Fruit fly (Drosophila melanogaster) whole organism, prepupa: ENCODE measurements around the gene Rev1.

ENCODE experiments used
- Blimp-1 ChIP-seq: fragments of 200-800 bp; sonication (Bioruptor generic); optimal IDR thresholded peaks from 3 replicates; lab custom pipeline; 2017; ENCODE audit warnings: missing biosample characterization, missing genetic modification characterization, mild to moderate bottlenecking, moderate library complexity, missing genetic modification reagents
- CG10631 ChIP-seq: fragments of 200-800 bp; sonication (Bioruptor generic); optimal IDR thresholded peaks from 2 replicates; lab custom pipeline; 2016; ENCODE audit warnings: missing biosample characterization, missing genetic modification characterization
- CG11294 ChIP-seq: fragments of 200-800 bp; sonication (Bioruptor generic); IDR thresholded peaks from 2 replicates; pipeline ENCODE4 v1.3.6; 2022; ENCODE audit warnings: missing biosample characterization, missing genetic modification characterization
- CG11762 ChIP-seq: fragments of 200-800 bp; sonication (Bioruptor generic); optimal IDR thresholded peaks from 3 replicates; lab custom pipeline; 2016; ENCODE audit warnings: missing biosample characterization, missing genetic modification characterization; ENCODE audit not compliant: insufficient read depth
- CG11902 ChIP-seq: fragments of 200-800 bp; sonication (Bioruptor generic); optimal IDR thresholded peaks from 3 replicates; lab custom pipeline; 2016; ENCODE audit warnings: missing biosample characterization, missing genetic modification characterization
- CG1621 ChIP-seq: fragments of 200-800 bp; sonication (Bioruptor generic); optimal IDR thresholded peaks from 3 replicates; lab custom pipeline; 2018; ENCODE audit warnings: missing biosample characterization, mild to moderate bottlenecking, missing genetic modification characterization
- CG16779 ChIP-seq: fragments of 200-800 bp; sonication (Bioruptor generic); optimal IDR thresholded peaks from 3 replicates; lab custom pipeline; 2017; ENCODE audit warnings: missing biosample characterization, mild to moderate bottlenecking, missing genetic modification characterization
- CG3032 ChIP-seq: fragments of 200-800 bp; optimal IDR thresholded peaks from 2 replicates; lab custom pipeline; 2019; ENCODE audit warnings: missing biosample characterization, mild to moderate bottlenecking, missing genetic modification characterization, moderate library complexity
- CG31627 ChIP-seq: fragments of 200-800 bp; sonication (Bioruptor generic); optimal IDR thresholded peaks from 3 replicates; lab custom pipeline; 2016; ENCODE audit warnings: missing biosample characterization, missing genetic modification characterization
- CG32006 ChIP-seq: fragments of 200-800 bp; sonication (Bioruptor generic); optimal IDR thresholded peaks from 3 replicates; lab custom pipeline; 2017; ENCODE audit warnings: missing biosample characterization, mild to moderate bottlenecking, missing genetic modification characterization
- CG34406 ChIP-seq: fragments of 200-800 bp; sonication (Bioruptor generic); optimal IDR thresholded peaks from 3 replicates; lab custom pipeline; 2016; ENCODE audit warnings: missing biosample characterization, missing genetic modification characterization
- CG4318 ChIP-seq: fragments of 200-800 bp; sonication (Bioruptor generic); optimal IDR thresholded peaks from 3 replicates; lab custom pipeline; 2017; ENCODE audit warnings: missing biosample characterization, mild to moderate bottlenecking, missing genetic modification characterization
- CG6163 ChIP-seq: fragments of 200-800 bp; sonication (Bioruptor generic); IDR thresholded peaks from 3 replicates; pipeline ENCODE4 v1.3.6; 2022; ENCODE audit warnings: missing biosample characterization, missing genetic modification characterization
- CG6276 ChIP-seq: fragments of 200-800 bp; sonication (Bioruptor generic); optimal IDR thresholded peaks from 2 replicates; lab custom pipeline; 2017; ENCODE audit warnings: missing biosample characterization, mild to moderate bottlenecking, missing genetic modification characterization
- CG6792 ChIP-seq: fragments of 200-800 bp; sonication (Bioruptor generic); optimal IDR thresholded peaks from 3 replicates; lab custom pipeline; 2016; ENCODE audit warnings: missing biosample characterization, missing genetic modification characterization
- CG6808 ChIP-seq: fragments of 200-800 bp; sonication (Bioruptor generic); optimal IDR thresholded peaks from 3 replicates; lab custom pipeline; 2017; ENCODE audit warnings: missing biosample characterization, missing genetic modification characterization, mild to moderate bottlenecking, moderate library complexity, missing genetic modification reagents
- CG7368 ChIP-seq: fragments of 200-800 bp; sonication (Bioruptor generic); optimal IDR thresholded peaks from 3 replicates; lab custom pipeline; 2016; ENCODE audit warnings: missing biosample characterization, missing genetic modification characterization
- CG8119 ChIP-seq: fragments of 200-800 bp; sonication (Bioruptor generic); IDR thresholded peaks from 3 replicates; pipeline ENCODE4 v1.3.6; 2022; ENCODE audit warnings: missing biosample characterization, missing genetic modification characterization
- CG8319 ChIP-seq: fragments of 200-800 bp; sonication (Bioruptor generic); optimal IDR thresholded peaks from 3 replicates; lab custom pipeline; 2016; ENCODE audit warnings: missing biosample characterization, missing genetic modification characterization
- CG8632 ChIP-seq: fragments of 200-800 bp; sonication (Bioruptor generic); optimal IDR thresholded peaks from 3 replicates; lab custom pipeline; 2016; ENCODE audit warnings: missing biosample characterization, missing genetic modification characterization
- CG9139 ChIP-seq: fragments of 200-800 bp; sonication (Bioruptor generic); optimal IDR thresholded peaks from 3 replicates; lab custom pipeline; 2017; ENCODE audit warnings: missing biosample characterization, mild to moderate bottlenecking, missing genetic modification characterization
- Ets21C ChIP-seq: fragments of 200-800 bp; sonication (Bioruptor generic); optimal IDR thresholded peaks from 3 replicates; lab custom pipeline; 2016; ENCODE audit warnings: missing biosample characterization, missing genetic modification characterization
- Ets96B ChIP-seq: fragments of 200-800 bp; optimal IDR thresholded peaks from 2 replicates; lab custom pipeline; 2019; ENCODE audit warnings: missing biosample characterization, mild to moderate bottlenecking, missing genetic modification characterization, moderate library complexity
- Hr38 ChIP-seq: sonication (Bioruptor generic); optimal IDR thresholded peaks from 2 replicates; lab custom pipeline; 2016; ENCODE audit warnings: missing biosample characterization, missing genetic modification characterization
- Hr39 ChIP-seq: fragments of 200-800 bp; sonication (Bioruptor generic); optimal IDR thresholded peaks from 2 replicates; lab custom pipeline; 2016; ENCODE audit warnings: missing biosample characterization, missing genetic modification characterization
- Hr4 ChIP-seq: fragments of 200-800 bp; sonication (Bioruptor generic); optimal IDR thresholded peaks from 3 replicates; lab custom pipeline; 2016; ENCODE audit warnings: missing biosample characterization, missing genetic modification characterization
- Met ChIP-seq: fragments of 200-800 bp; sonication (Bioruptor generic); optimal IDR thresholded peaks from 3 replicates; lab custom pipeline; 2016; ENCODE audit warnings: missing biosample characterization, missing genetic modification characterization
- OdsH ChIP-seq: fragments of 200-800 bp; sonication (Bioruptor generic); optimal IDR thresholded peaks from 3 replicates; lab custom pipeline; 2016; ENCODE audit warnings: missing biosample characterization, missing genetic modification characterization
- Smox ChIP-seq: fragments of 200-800 bp; sonication (Bioruptor generic); optimal IDR thresholded peaks from 3 replicates; lab custom pipeline; 2016; ENCODE audit warnings: missing biosample characterization, missing genetic modification characterization
- Sox102F ChIP-seq: fragments of 200-800 bp; sonication (Bioruptor generic); optimal IDR thresholded peaks from 2 replicates; lab custom pipeline; 2016; ENCODE audit warnings: missing biosample characterization, mild to moderate bottlenecking, missing genetic modification characterization
- Sox14 ChIP-seq: fragments of 200-800 bp; sonication (Bioruptor generic); optimal IDR thresholded peaks from 3 replicates; lab custom pipeline; 2016; ENCODE audit warnings: missing biosample characterization, missing genetic modification characterization
- achi ChIP-seq: fragments of 200-800 bp; sonication (Bioruptor generic); optimal IDR thresholded peaks from 3 replicates; lab custom pipeline; 2016; ENCODE audit warnings: missing biosample characterization, missing genetic modification characterization
- acj6 ChIP-seq: fragments of 200-800 bp; sonication (Bioruptor generic); optimal IDR thresholded peaks from 3 replicates; lab custom pipeline; 2016; ENCODE audit warnings: missing biosample characterization, missing genetic modification characterization
- eg ChIP-seq: fragments of 200-800 bp; sonication (Bioruptor generic); IDR thresholded peaks from 3 replicates; pipeline ENCODE4 v1.3.6; 2022; ENCODE audit warnings: missing biosample characterization, missing genetic modification characterization
- fd59A ChIP-seq: fragments of 200-800 bp; sonication (Bioruptor generic); optimal IDR thresholded peaks from 2 replicates; lab custom pipeline; 2017; ENCODE audit warnings: missing biosample characterization, mild to moderate bottlenecking, missing genetic modification characterization, missing genetic modification reagents
- fd85E ChIP-seq: fragments of 200-800 bp; sonication (Bioruptor generic); optimal IDR thresholded peaks from 3 replicates; lab custom pipeline; 2016; ENCODE audit warnings: missing biosample characterization, missing genetic modification characterization
- fkh ChIP-seq: fragments of 200-800 bp; sonication (Bioruptor generic); optimal IDR thresholded peaks from 3 replicates; lab custom pipeline; 2017; ENCODE audit warnings: missing biosample characterization, mild to moderate bottlenecking, missing genetic modification characterization, moderate library complexity
- net ChIP-seq: fragments of 200-800 bp; sonication (Bioruptor generic); optimal IDR thresholded peaks from 3 replicates; lab custom pipeline; 2016; ENCODE audit warnings: missing biosample characterization, missing genetic modification characterization
- salr ChIP-seq, 2 experiments: fragments of 200-800 bp; sonication (Bioruptor generic); optimal IDR thresholded peaks; 3 replicates each; lab custom pipeline; 2016 to 2018; ENCODE audit warnings: missing biosample characterization in 2 of 2, missing genetic modification characterization in 2 of 2, mild to moderate bottlenecking in 1 of 2
- spab ChIP-seq: fragments of 200-800 bp; sonication (Bioruptor generic); optimal IDR thresholded peaks from 2 replicates; lab custom pipeline; 2017; ENCODE audit warnings: missing biosample characterization, mild to moderate bottlenecking, missing genetic modification characterization, missing genetic modification reagents
- ss ChIP-seq, 2 experiments: fragments of 200-800 bp; sonication (Bioruptor generic); optimal IDR thresholded peaks; 2 replicates in 1 of 2; 3 replicates in 1 of 2; lab custom pipeline; 2017 to 2018; ENCODE audit warnings: mild to moderate bottlenecking in 2 of 2, missing biosample characterization in 2 of 2, missing genetic modification characterization in 2 of 2, moderate library complexity in 1 of 2
- svp ChIP-seq: fragments of 200-800 bp; sonication (Bioruptor generic); peaks from one replicate; lab custom pipeline; 2016; ENCODE audit warnings: missing biosample characterization, missing genetic modification characterization
- vri ChIP-seq: fragments of 200-800 bp; sonication (Bioruptor generic); optimal IDR thresholded peaks from 3 replicates; lab custom pipeline; 2016; ENCODE audit warnings: missing biosample characterization, mild to moderate bottlenecking, missing genetic modification characterization

Rev1 gene

DNA sequence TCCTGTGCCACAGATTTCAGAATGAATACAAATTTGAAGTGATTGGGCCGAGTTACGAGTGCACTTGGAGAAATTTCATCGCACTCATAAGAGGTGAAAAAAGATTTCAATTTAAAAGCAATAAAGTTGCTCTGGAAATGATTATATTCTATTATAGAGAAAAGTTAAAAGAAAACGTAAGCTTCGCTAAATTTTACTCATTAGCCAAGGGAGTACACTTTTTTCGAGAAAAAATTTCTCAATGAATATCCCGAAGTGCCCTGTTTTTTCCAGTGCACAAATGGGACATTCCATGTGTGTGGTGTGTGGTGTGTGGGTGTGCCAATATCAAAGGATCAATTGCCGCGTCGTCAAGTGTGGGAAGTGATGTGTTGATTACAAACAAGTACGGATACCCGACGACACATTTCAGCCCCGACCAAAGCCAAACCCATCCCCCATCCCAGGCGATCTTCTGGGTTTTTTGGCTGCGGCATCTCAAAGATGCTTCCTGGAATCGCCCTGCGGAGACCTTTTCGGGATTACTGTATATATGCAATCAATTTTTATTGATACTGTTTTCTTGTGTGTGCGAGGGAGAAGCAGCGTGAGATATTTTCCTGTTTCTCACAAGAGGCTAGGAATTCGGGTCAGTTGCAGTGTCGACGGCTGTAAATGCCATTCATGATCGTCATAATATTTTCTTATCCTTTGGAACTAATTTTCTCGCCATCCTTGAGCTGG, 40.4 kb upstream of the Rev1 start (continued):
- TF ChIP-seq CG32006 (peak; percentile 40), ss (GFP tag; optimal IDR thresholded peaks at IDR 0.05; lab: Kevin White, UChicago) (no peak), CG8632 (GFP tag; lab: Kevin White, UChicago) (no peak), CG9139 (GFP tag; lab: Kevin White, UChicago) (no peak), CG10631 (GFP tag; lab: Kevin White, UChicago) (peak; percentile 15), fd85E (no peak), Sox14 (GFP tag; lab: Kevin White, UChicago) (peak; percentile 32), CG6276 (GFP tag; lab: Kevin White, UChicago) (no peak)

- no peak for TF ChIP-seq Met (GFP tag; lab: Kevin White, UChicago)
- 0 out of 3 replicates have a peak, but pooled peaks have one; percentile 17 for TF ChIP-seq CG8119
- no peak for TF ChIP-seq Sox102F
- no peak for TF ChIP-seq svp
- no peak for TF ChIP-seq CG6792 (GFP tag; lab: Kevin White, UChicago)
- TF ChIP-seq fkh (GFP tag; lab: Kevin White, UChicago), result peak; percentile 94
Observed at dm6 chr3L:614751-615424, 39.3 kb upstream of the Rev1 start.

DNA sequence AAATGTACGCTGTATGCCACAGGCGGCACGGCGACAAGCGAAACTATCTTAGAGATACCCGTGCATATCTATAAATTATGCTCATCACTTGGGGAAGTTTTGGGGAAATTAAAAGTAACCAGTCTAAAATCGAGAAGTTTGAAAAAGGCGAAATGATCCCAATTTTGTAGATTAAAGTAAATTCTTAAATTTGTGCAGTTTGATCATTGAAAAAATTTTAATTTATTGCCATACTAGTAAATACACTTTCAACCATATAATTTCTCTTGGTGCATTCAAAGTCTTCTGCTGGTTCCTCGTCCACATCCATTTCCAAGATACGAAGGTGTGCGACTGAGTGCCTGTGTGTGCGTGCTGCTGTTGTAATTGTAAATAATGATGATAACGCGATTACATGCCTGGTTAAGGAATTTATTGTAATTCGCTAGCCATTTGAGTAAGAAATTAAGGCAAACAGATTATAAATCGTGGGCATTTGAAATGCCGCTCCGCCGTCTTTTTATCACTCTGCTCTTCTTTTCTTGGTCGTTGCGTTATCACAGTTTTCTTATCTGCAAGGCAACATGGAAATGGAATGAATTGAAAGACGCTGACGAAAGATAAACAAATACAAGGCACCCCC, 38.6 kb upstream of the Rev1 start:
- TF ChIP-seq Met (GFP tag; lab: Kevin White, UChicago), result peak; percentile 54
- peak; percentile 47 for TF ChIP-seq CG6808 (GFP tag; lab: Kevin White, UChicago)
- TF ChIP-seq fd59A (GFP tag; lab: Kevin White, UChicago), result peak; percentile 35
- peak; percentile 26 for TF ChIP-seq Sox102F
- TF ChIP-seq CG6792 (GFP tag; lab: Kevin White, UChicago), result peak; percentile 52
- TF ChIP-seq CG34406 (GFP tag; lab: Kevin White, UChicago), result peak; percentile 54
- peak; percentile 79 for TF ChIP-seq CG10631 (GFP tag; lab: Kevin White, UChicago)
- peak; percentile 75 for TF ChIP-seq OdsH
- TF ChIP-seq eg (GFP tag; lab: Robert Waterston, UW), result peak; percentile 84
- peak; percentile 67 for TF ChIP-seq net (GFP tag; lab: Kevin White, UChicago)
- TF ChIP-seq achi (GFP tag; lab: Kevin White, UChicago), result peak; percentile 76
- TF ChIP-seq Smox (GFP tag; lab: Kevin White, UChicago), result peak; percentile 29
- peak; percentile 50 for TF ChIP-seq CG3032 (tag; lab: Kevin White, UChicago)
- TF ChIP-seq CG4318 (GFP tag; lab: Kevin White, UChicago), result peak; percentile 73
- peak; percentile 58 for TF ChIP-seq CG6276 (GFP tag; lab: Kevin White, UChicago)
- TF ChIP-seq Hr4 (GFP tag; lab: Kevin White, UChicago), result peak; percentile 78
- peak; percentile 51 for TF ChIP-seq svp
- peak; percentile 49 for TF ChIP-seq spab (GFP tag; lab: Kevin White, UChicago)
- TF ChIP-seq CG1621 (tag; lab: Kevin White, UChicago), result peak; percentile 39
- peak; percentile 35; the same call in 1 of the 2 replicates for TF ChIP-seq CG11294 (GFP tag; lab: Robert Waterston, UW)
- no peak for TF ChIP-seq Blimp-1
- TF ChIP-seq CG11902 (GFP tag; lab: Kevin White, UChicago), result peak; percentile 6
- TF ChIP-seq Hr39 (GFP tag; lab: Kevin White, UChicago), result peak; percentile 28
- TF ChIP-seq CG8319, result no peak
- no peak for TF ChIP-seq Ets21C (GFP tag; lab: Kevin White, UChicago)
- peak; percentile 64 for TF ChIP-seq CG11762 (GFP tag; lab: Kevin White, UChicago)
- peak; percentile 78 for TF ChIP-seq CG6163 (GFP tag; lab: Robert Waterston, UW)
- no peak for TF ChIP-seq fd85E
- peak in 1 of 2 experiments; percentile 80 for TF ChIP-seq salr (GFP tag; optimal IDR thresholded peaks at IDR 0.05; lab: Kevin White, UChicago)
- no peak for TF ChIP-seq CG7368
- peak; percentile 76 for TF ChIP-seq acj6 (GFP tag; lab: Kevin White, UChicago)
- peak; percentile 67 for TF ChIP-seq Ets96B
- no peak for TF ChIP-seq Hr38
- peak; percentile 1 to 5 for TF ChIP-seq ss (GFP tag; optimal IDR thresholded peaks at IDR 0.05; lab: Kevin White, UChicago)
- TF ChIP-seq CG8632 (GFP tag; lab: Kevin White, UChicago), result peak; percentile 54
- TF ChIP-seq CG16779 (tag; lab: Kevin White, UChicago), result peak; percentile 41
- TF ChIP-seq CG31627 (GFP tag; lab: Kevin White, UChicago), result peak; percentile 22
- no peak for TF ChIP-seq vri
